Fruit fly (Drosophila melanogaster): ENCODE measurements around the gene Nhe3.

The Nhe3 gene

DNA sequence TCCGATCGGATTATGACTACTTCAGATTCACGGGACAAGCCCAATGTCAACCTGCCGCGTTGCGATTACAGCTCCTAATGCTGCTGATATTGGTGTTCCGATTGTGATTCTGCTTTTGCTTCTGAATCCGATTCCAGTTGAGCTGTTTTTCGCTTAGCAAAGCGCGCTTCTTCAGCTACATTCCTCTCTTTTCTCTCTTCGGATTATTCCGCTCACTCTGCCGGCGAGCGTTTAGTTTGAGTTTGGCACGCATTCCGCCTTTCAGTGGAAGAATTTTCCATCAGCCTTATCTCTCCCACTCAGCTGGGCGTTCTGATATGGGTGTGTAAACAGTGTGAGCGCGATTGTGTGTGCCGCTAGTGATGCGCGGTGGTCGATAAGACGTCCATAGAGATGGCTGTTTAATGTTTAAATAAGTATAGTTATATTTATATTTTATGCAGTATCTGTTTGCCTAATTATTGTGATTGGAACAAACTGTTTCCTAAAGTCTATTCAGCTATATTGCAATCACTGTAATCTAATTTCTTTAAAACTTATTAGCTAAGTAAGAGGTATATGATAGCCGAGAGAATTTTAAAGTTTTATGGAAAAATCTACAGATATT is 16.3 kb downstream of the Nhe3 start, which contains the start of gene Galt (continued):
- TF ChIP-seq bsh (GFP tag; optimal IDR thresholded peaks at IDR 0.05) = peak in 1 of 2 experiments; percentile 56
- TF ChIP-seq trem (tag; optimal IDR thresholded peaks at IDR 0.05) = peak; percentile 19
- peak; percentile 70 for TF ChIP-seq vnd (GFP tag; IDR thresholded peaks at IDR 0.05; ENCODE audit: partially characterized antibody)
- peak; percentile 47 for TF ChIP-seq CG9932 (GFP tag; IDR thresholded peaks at IDR 0.05)
- no peak for TF ChIP-seq Dad (GFP tag; optimal IDR thresholded peaks at IDR 0.05)
- peak; percentile 64; the same call in 1 of the 2 replicates for TF ChIP-seq Bgb (GFP tag; IDR thresholded peaks at IDR 0.05; ENCODE audit: partially characterized antibody)
- TF ChIP-seq CG6272 (GFP tag; IDR thresholded peaks at IDR 0.05) = peak; percentile 21; the same call in 1 of the 2 replicates
- no peak for TF ChIP-seq usp (GFP tag; optimal IDR thresholded peaks at IDR 0.05)
- TF ChIP-seq Adf1 (GFP tag; IDR thresholded peaks at IDR 0.05) = peak; percentile 41; the same call in 1 of the 2 replicates
- TF ChIP-seq nmo (GFP tag; optimal IDR thresholded peaks at IDR 0.05) = peak; percentile 52
- TF ChIP-seq Opbp (GFP tag; IDR thresholded peaks at IDR 0.05; ENCODE audit: partially characterized antibody) = peak; percentile 62; the same call in 2 of the 3 replicates
- peak; percentile 68 for TF ChIP-seq Fer1 (GFP tag; optimal IDR thresholded peaks at IDR 0.05)
- TF ChIP-seq psq (GFP tag; optimal IDR thresholded peaks at IDR 0.05) = peak; percentile 11
- TF ChIP-seq D19B (GFP tag; optimal IDR thresholded peaks at IDR 0.05) = peak; percentile 80
- TF ChIP-seq CG9817 (tag; optimal IDR thresholded peaks at IDR 0.05) = peak; percentile 31
- peak; percentile 33 for TF ChIP-seq MESR4 (GFP tag; optimal IDR thresholded peaks at IDR 0.05)
- no peak for TF ChIP-seq prd (optimal IDR thresholded peaks at IDR 0.05)
- TF ChIP-seq prd (GFP tag; IDR thresholded peaks at IDR 0.05) = 0 out of 3 replicates have a peak, but pooled peaks have one; percentile 36
- TF ChIP-seq pan (optimal IDR thresholded peaks at IDR 0.05) = no peak
- peak in 1 of 2 experiments; percentile 29 for TF ChIP-seq pan (GFP tag; optimal IDR thresholded peaks at IDR 0.05 in 1 of 2, IDR thresholded peaks at IDR 0.05 in 1 of 2)
- peak; percentile 8 for TF ChIP-seq CG30403 (GFP tag; optimal IDR thresholded peaks at IDR 0.05)
- TF ChIP-seq HLHmδ (GFP tag; optimal IDR thresholded peaks at IDR 0.05) = peak; percentile 54
- peak; percentile 93 for TF ChIP-seq grn (GFP tag; optimal IDR thresholded peaks at IDR 0.05)
- peak; percentile 46 for TF ChIP-seq CG13424 (tag; optimal IDR thresholded peaks at IDR 0.05)
- peak; percentile 47; the same call in 1 of the 3 replicates for TF ChIP-seq mld (GFP tag; IDR thresholded peaks at IDR 0.05; ENCODE audit: partially characterized antibody)
- peak; percentile 28 for TF ChIP-seq Xbp1 (GFP tag; optimal IDR thresholded peaks at IDR 0.05)
- no peak for TF ChIP-seq wor (GFP tag; IDR thresholded peaks at IDR 0.05)
- no peak for TF ChIP-seq zfh2 (GFP tag; optimal IDR thresholded peaks at IDR 0.05)
- TF ChIP-seq sens (GFP tag) = peak; percentile 90
- no peak for TF ChIP-seq CG18764 (GFP tag; optimal IDR thresholded peaks at IDR 0.05)
- TF ChIP-seq bbx (GFP tag; IDR thresholded peaks at IDR 0.05; ENCODE audit: partially characterized antibody) = peak; percentile 47; the same call in 1 of the 2 replicates
- no peak for TF ChIP-seq Atf3 (GFP tag; optimal IDR thresholded peaks at IDR 0.05)
- no peak for TF ChIP-seq CG14441 (GFP tag; IDR thresholded peaks at IDR 0.05)
- peak; percentile 51 for TF ChIP-seq CG9727 (GFP tag; optimal IDR thresholded peaks at IDR 0.05)
- TF ChIP-seq crp (GFP tag; optimal IDR thresholded peaks at IDR 0.05) = peak in 1 of 2 experiments; percentile 73
- peak; percentile 39 for TF ChIP-seq dmrt11E (tag; optimal IDR thresholded peaks at IDR 0.05)
- TF ChIP-seq odd (GFP tag; optimal IDR thresholded peaks at IDR 0.05) = peak; percentile 43
- TF ChIP-seq dm (GFP tag; optimal IDR thresholded peaks at IDR 0.05) = no peak
- TF ChIP-seq CG32532 (GFP tag; IDR thresholded peaks at IDR 0.05) = peak; percentile 12; the same call in 1 of the 2 replicates
- TF ChIP-seq Meics (GFP tag; optimal IDR thresholded peaks at IDR 0.05) = peak; percentile 26
